Worm (Caenorhabditis elegans) whole organism, mixed stage, embryonic: ENCODE data around the gene T12A7.10.

Experiments
- drap-1 ChIP-seq: fragments of 200-800 bp; sonication (Bioruptor generic); optimal IDR thresholded peaks from 3 replicates; lab custom pipeline; 2018; ENCODE audit warnings: mild to moderate bottlenecking, missing genetic modification characterization, missing compliant biosample characterization
- elt-3 ChIP-seq: fragments of 150-350 bp; optimal IDR thresholded peaks from 2 replicates; lab custom pipeline; 2014; ENCODE audit warnings: missing biosample characterization, missing genetic modification characterization
- lin-13 ChIP-seq: fragments of 150-350 bp; optimal IDR thresholded peaks from 2 replicates; lab custom pipeline; 2014; ENCODE audit warnings: missing biosample characterization, missing genetic modification characterization
- nhr-12 ChIP-seq: fragments of 150-350 bp; optimal IDR thresholded peaks from 2 replicates; lab custom pipeline; 2014; ENCODE audit warnings: missing biosample characterization, missing genetic modification characterization
- nhr-2 ChIP-seq: fragments of 150-350 bp; optimal IDR thresholded peaks from 2 replicates; lab custom pipeline; 2014; ENCODE audit warnings: missing biosample characterization, missing genetic modification characterization
- nhr-237 ChIP-seq: fragments of 150-350 bp; optimal IDR thresholded peaks from 2 replicates; lab custom pipeline; 2014; ENCODE audit warnings: missing biosample characterization, missing genetic modification characterization
- nhr-28 ChIP-seq: fragments of 150-350 bp; optimal IDR thresholded peaks from 2 replicates; lab custom pipeline; 2014; ENCODE audit warnings: missing biosample characterization, missing genetic modification characterization
- snpc-4 ChIP-seq: fragments of 150-350 bp; optimal IDR thresholded peaks from 2 replicates; lab custom pipeline; 2014; ENCODE audit warnings: missing biosample characterization, missing genetic modification characterization
- unc-62 ChIP-seq: fragments of 150-350 bp; optimal IDR thresholded peaks from 2 replicates; lab custom pipeline; 2014; ENCODE audit warnings: missing biosample characterization, missing genetic modification reagents, missing genetic modification characterization
- ztf-11 ChIP-seq: fragments of 150-350 bp; optimal IDR thresholded peaks from 2 replicates; lab custom pipeline; 2014; ENCODE audit warnings: missing biosample characterization, missing genetic modification characterization

DNA sequence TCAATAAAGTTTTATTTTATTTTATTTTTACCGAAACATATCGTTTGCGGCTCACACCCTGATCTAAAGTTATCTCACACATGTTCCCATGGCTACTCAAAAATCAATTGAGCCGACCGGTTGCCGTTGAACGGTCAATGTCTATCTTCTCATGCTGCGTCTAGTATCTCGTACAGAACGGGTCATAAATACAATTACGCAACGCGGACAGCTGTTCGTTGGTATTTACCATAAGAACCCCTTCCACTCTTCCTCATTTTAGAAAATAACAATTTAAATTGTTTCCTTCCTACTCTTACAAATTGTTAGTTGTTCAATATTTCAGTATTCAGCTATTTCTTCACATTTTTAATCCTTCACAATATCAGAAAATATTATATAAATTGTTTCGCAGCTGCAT, 11.1 kb downstream of the T12A7.10 start:
- peak; percentile 96 for TF ChIP-seq nhr-2
- TF ChIP-seq nhr-237 (tag; lab: Kevin White, UChicago), result no peak
- no peak for TF ChIP-seq ztf-11 (tag; lab: Kevin White, UChicago)
- no peak for TF ChIP-seq snpc-4
- no peak for TF ChIP-seq drap-1 (GFP tag; lab: Kevin White, UChicago)
- TF ChIP-seq lin-13 (tag; lab: Kevin White, UChicago), result no peak
- no peak for TF ChIP-seq unc-62 (GFP tag; lab: Kevin White, UChicago)
- TF ChIP-seq elt-3 (tag; lab: Kevin White, UChicago), result no peak
- no peak for TF ChIP-seq nhr-12
- no peak for TF ChIP-seq nhr-28 (tag; lab: Kevin White, UChicago)
